Worm (Caenorhabditis elegans): Measurements from ENCODE around the gene rpn-5.

DNA sequence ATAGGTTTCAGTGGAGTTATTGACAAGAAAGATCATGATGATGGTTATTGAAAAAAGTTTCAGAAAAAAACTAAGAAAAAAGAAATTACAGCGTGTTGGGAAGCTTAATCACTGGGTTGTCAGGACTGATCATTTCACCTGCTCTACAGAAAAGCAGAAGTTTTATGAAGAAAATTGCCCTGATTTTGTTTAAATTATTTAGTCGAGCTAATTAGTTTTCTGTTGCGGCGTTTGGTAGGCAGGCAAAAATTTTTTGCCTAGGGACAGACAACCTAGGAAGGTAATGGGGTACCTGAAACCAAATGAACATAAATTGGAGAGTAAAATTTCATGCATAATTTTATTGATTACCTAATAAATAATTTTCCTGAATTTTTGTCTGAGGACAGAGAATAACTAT is 14.5 kb downstream of the rpn-5 start, which contains the start of gene sre-40:
- TF ChIP-seq elt-3 (tag; optimal IDR thresholded peaks at IDR 0.05) (no peak), fos-1 (tag; optimal IDR thresholded peaks at IDR 0.05) (no peak), egl-27 (tag; optimal IDR thresholded peaks at IDR 0.05) (no peak), jun-1 (tag; optimal IDR thresholded peaks at IDR 0.05) (no peak)
